Worm (Caenorhabditis elegans) whole organism, L1 larva: ENCODE measurements around the gene lips-17.
A peak's percentile ranks its signal among the peaks of the same experiment; 100 is the strongest.

ENCODE experiments used
- aha-1 ChIP-seq: fragments of 150-350 bp; optimal IDR thresholded peaks from 2 replicates; lab custom pipeline; 2014; ENCODE audit warnings: missing biosample characterization, missing genetic modification characterization
- alr-1 ChIP-seq: fragments of 200-800 bp; sonication (Bioruptor generic); optimal IDR thresholded peaks from 2 replicates; lab custom pipeline; 2018; ENCODE audit warnings: borderline replicate concordance, mild to moderate bottlenecking, missing genetic modification characterization, missing compliant biosample characterization
- aly-2 ChIP-seq: fragments of 150-350 bp; optimal IDR thresholded peaks from 2 replicates; lab custom pipeline; 2014; ENCODE audit warnings: missing biosample characterization, missing genetic modification characterization
- ama-1 ChIP-seq: fragments of 150-350 bp; optimal IDR thresholded peaks from 2 replicates; lab custom pipeline; 2014
- blmp-1 ChIP-seq: fragments of 150-350 bp; optimal IDR thresholded peaks from 2 replicates; lab custom pipeline; 2014; ENCODE audit warnings: missing biosample characterization, missing genetic modification characterization
- ceh-8 ChIP-seq: fragments of 200-800 bp; sonication (Bioruptor generic); optimal IDR thresholded peaks from 2 replicates; lab custom pipeline; 2018; ENCODE audit warnings: mild to moderate bottlenecking, missing genetic modification characterization, moderate library complexity, missing compliant biosample characterization
- dpl-1 ChIP-seq, 3 experiments: fragments of 150-350 bp in 2 of 3; sonication (generic microtip) in 1 of 3; optimal IDR thresholded peaks; 2 replicates each; lab custom pipeline; 2014 to 2017; ENCODE audit warnings: missing biosample characterization in 3 of 3, missing genetic modification characterization in 3 of 3, missing genetic modification reagents in 3 of 3
- efl-1 ChIP-seq, 4 experiments: fragments of 150-350 bp; optimal IDR thresholded peaks in 3 of 4; peaks in 1 of 4; 1 replicate in 1 of 4; 2 replicates in 3 of 4; lab custom pipeline; 2014; ENCODE audit warnings: missing biosample characterization in 2 of 4, missing genetic modification characterization in 2 of 4, missing genetic modification reagents in 2 of 4
- efl-3 ChIP-seq: fragments of 200-800 bp; sonication (Bioruptor generic); optimal IDR thresholded peaks from 2 replicates; lab custom pipeline; 2018; ENCODE audit warnings: mild to moderate bottlenecking, missing genetic modification characterization, missing compliant biosample characterization
- egl-27 ChIP-seq, 2 experiments: fragments of 150-350 bp in 1 of 2; sonication (generic microtip); optimal IDR thresholded peaks; 3 replicates each; lab custom pipeline; 2017 to 2018; ENCODE audit warnings: missing biosample characterization in 2 of 2, missing genetic modification characterization in 2 of 2, missing genetic modification reagents in 2 of 2
- ets-5 ChIP-seq: fragments of 200-800 bp; sonication (Bioruptor generic); IDR thresholded peaks from 2 replicates; pipeline ENCODE4 v1.3.6; 2022; ENCODE audit warnings: missing genetic modification characterization, missing compliant biosample characterization
- fkh-10 ChIP-seq: sonication (generic microtip); optimal IDR thresholded peaks from 2 replicates; lab custom pipeline; 2017; ENCODE audit warnings: missing biosample characterization, missing genetic modification reagents, missing genetic modification characterization
- fkh-4 ChIP-seq: sonication (generic microtip); optimal IDR thresholded peaks from 2 replicates; lab custom pipeline; 2016; ENCODE audit warnings: missing compliant biosample characterization, missing genetic modification characterization, borderline replicate concordance
- fkh-8 ChIP-seq: sonication (generic microtip); optimal IDR thresholded peaks from 2 replicates; lab custom pipeline; 2016; ENCODE audit warnings: mild to moderate bottlenecking, missing genetic modification characterization, missing compliant biosample characterization
- fos-1 ChIP-seq: fragments of 150-350 bp; optimal IDR thresholded peaks from 2 replicates; lab custom pipeline; 2014; ENCODE audit warnings: missing biosample characterization, missing genetic modification characterization
- hlh-4 ChIP-seq: sonication (generic microtip); optimal IDR thresholded peaks from 2 replicates; lab custom pipeline; 2016; ENCODE audit warnings: mild to moderate bottlenecking, missing genetic modification characterization, missing compliant biosample characterization
- irx-1 ChIP-seq: sonication (generic microtip); optimal IDR thresholded peaks from 2 replicates; lab custom pipeline; 2016; ENCODE audit warnings: missing genetic modification characterization, missing compliant biosample characterization
- jun-1 ChIP-seq: fragments of 150-350 bp; optimal IDR thresholded peaks from 2 replicates; lab custom pipeline; 2014; ENCODE audit warnings: missing biosample characterization, missing genetic modification reagents, missing genetic modification characterization
- lin-14 ChIP-seq: fragments of 200-800 bp; sonication (Bioruptor generic); optimal IDR thresholded peaks from 2 replicates; lab custom pipeline; 2018; ENCODE audit warnings: mild to moderate bottlenecking, missing genetic modification characterization, moderate library complexity, missing compliant biosample characterization
- lin-35 ChIP-seq, 2 experiments: fragments of 150-350 bp; optimal IDR thresholded peaks; 2 replicates each; lab custom pipeline; 2014; ENCODE audit warnings: missing biosample characterization in 2 of 2, missing genetic modification characterization in 2 of 2, missing genetic modification reagents in 2 of 2
- lir-3 ChIP-seq: sonication (generic microtip); optimal IDR thresholded peaks from 2 replicates; lab custom pipeline; 2016; ENCODE audit warnings: mild to moderate bottlenecking, missing genetic modification characterization, moderate library complexity, missing compliant biosample characterization; ENCODE audit not compliant: poor library complexity
- lsy-2 ChIP-seq, 2 experiments: fragments of 150-350 bp; optimal IDR thresholded peaks; 2 replicates each; lab custom pipeline; 2014; ENCODE audit warnings: missing biosample characterization in 2 of 2, missing genetic modification characterization in 2 of 2
- mep-1 ChIP-seq: fragments of 150-350 bp; optimal IDR thresholded peaks from 2 replicates; lab custom pipeline; 2014; ENCODE audit warnings: missing biosample characterization, missing genetic modification characterization
- nhr-11 ChIP-seq: fragments of 150-350 bp; optimal IDR thresholded peaks from 2 replicates; lab custom pipeline; 2014; ENCODE audit warnings: missing biosample characterization, missing genetic modification characterization
- nhr-12 ChIP-seq: sonication (generic microtip); optimal IDR thresholded peaks from 2 replicates; lab custom pipeline; 2017; ENCODE audit warnings: missing biosample characterization, missing genetic modification characterization
- nhr-19 ChIP-seq: fragments of 200-800 bp; sonication (Bioruptor generic); conservative IDR thresholded peaks from 2 replicates; pipeline ENCODE4 v1.3.6; 2022; ENCODE audit warnings: missing genetic modification characterization, missing compliant biosample characterization
- nhr-20 ChIP-seq: sonication (generic microtip); optimal IDR thresholded peaks from 2 replicates; lab custom pipeline; 2016; ENCODE audit warnings: mild to moderate bottlenecking, missing genetic modification characterization, missing compliant biosample characterization
- nhr-237 ChIP-seq: fragments of 150-350 bp; optimal IDR thresholded peaks from 2 replicates; lab custom pipeline; 2014; ENCODE audit warnings: missing biosample characterization, missing genetic modification characterization
- nhr-47 ChIP-seq: sonication (generic microtip); optimal IDR thresholded peaks from 2 replicates; lab custom pipeline; 2016; ENCODE audit warnings: mild to moderate bottlenecking, missing genetic modification characterization, moderate library complexity, missing compliant biosample characterization
- nhr-71 ChIP-seq: sonication (generic microtip); optimal IDR thresholded peaks from 2 replicates; lab custom pipeline; 2016; ENCODE audit warnings: mild to moderate bottlenecking, missing genetic modification characterization, moderate library complexity, missing compliant biosample characterization
- nhr-76 ChIP-seq: sonication (generic microtip); optimal IDR thresholded peaks from 2 replicates; lab custom pipeline; 2017; ENCODE audit warnings: missing biosample characterization, missing genetic modification characterization
- nhr-84 ChIP-seq: sonication (generic microtip); optimal IDR thresholded peaks from 2 replicates; lab custom pipeline; 2017; ENCODE audit warnings: missing biosample characterization, missing genetic modification characterization
- nhr-90 ChIP-seq: sonication (generic microtip); optimal IDR thresholded peaks from 2 replicates; lab custom pipeline; 2016; ENCODE audit warnings: mild to moderate bottlenecking, missing genetic modification characterization, missing compliant biosample characterization; ENCODE audit not compliant: poor library complexity
- pag-3 ChIP-seq: sonication (generic microtip); optimal IDR thresholded peaks from 2 replicates; lab custom pipeline; 2017; ENCODE audit warnings: missing genetic modification characterization, mild to moderate bottlenecking, missing compliant biosample characterization, antibody characterized with exemption, borderline replicate concordance; ENCODE audit not compliant: insufficient read depth
- pqm-1 ChIP-seq: sonication (generic microtip); optimal IDR thresholded peaks from 3 replicates; lab custom pipeline; 2017; ENCODE audit warnings: missing biosample characterization, missing genetic modification characterization
- rnt-1 ChIP-seq: sonication (generic microtip); optimal IDR thresholded peaks from 2 replicates; lab custom pipeline; 2016; ENCODE audit warnings: mild to moderate bottlenecking, missing genetic modification characterization, moderate library complexity, missing compliant biosample characterization
- skn-1 ChIP-seq: fragments of 150-350 bp; optimal IDR thresholded peaks from 2 replicates; lab custom pipeline; 2014; ENCODE audit warnings: missing biosample characterization, missing genetic modification characterization
- snpc-4 ChIP-seq: fragments of 150-350 bp; optimal IDR thresholded peaks from 2 replicates; lab custom pipeline; 2014; ENCODE audit warnings: missing biosample characterization, missing genetic modification characterization
- snu-23 ChIP-seq: sonication (generic microtip); optimal IDR thresholded peaks from 2 replicates; lab custom pipeline; 2016; ENCODE audit warnings: missing genetic modification characterization, missing compliant biosample characterization
- sox-4 ChIP-seq: sonication (generic microtip); optimal IDR thresholded peaks from 2 replicates; lab custom pipeline; 2016; ENCODE audit warnings: missing genetic modification characterization, missing compliant biosample characterization
- sptf-1 ChIP-seq: fragments of 150-350 bp; optimal IDR thresholded peaks from 2 replicates; lab custom pipeline; 2014; ENCODE audit warnings: missing biosample characterization, missing genetic modification characterization
- swsn-7 ChIP-seq: sonication (generic microtip); optimal IDR thresholded peaks from 2 replicates; lab custom pipeline; 2016; ENCODE audit warnings: missing genetic modification characterization, missing compliant biosample characterization
- tbx-2 ChIP-seq: sonication (generic microtip); optimal IDR thresholded peaks from 2 replicates; lab custom pipeline; 2016; ENCODE audit warnings: missing genetic modification characterization, missing compliant biosample characterization
- tlp-1 ChIP-seq: fragments of 150-350 bp; optimal IDR thresholded peaks from 2 replicates; lab custom pipeline; 2014; ENCODE audit warnings: missing biosample characterization, missing genetic modification characterization
- unc-130 ChIP-seq: fragments of 150-350 bp; optimal IDR thresholded peaks from 2 replicates; lab custom pipeline; 2017; ENCODE audit warnings: missing biosample characterization, missing genetic modification characterization, inconsistent platforms
- unc-86 ChIP-seq: sonication (generic microtip); optimal IDR thresholded peaks from 2 replicates; lab custom pipeline; 2016; ENCODE audit warnings: missing genetic modification characterization, missing compliant biosample characterization
- vab-15 ChIP-seq: sonication (generic microtip); optimal IDR thresholded peaks from 2 replicates; lab custom pipeline; 2017; ENCODE audit warnings: missing genotype, mild to moderate bottlenecking, missing genetic modification characterization, missing compliant biosample characterization
- xbp-1 ChIP-seq: sonication (generic microtip); optimal IDR thresholded peaks from 2 replicates; lab custom pipeline; 2016; ENCODE audit warnings: missing genetic modification characterization, missing compliant biosample characterization
- zag-1 ChIP-seq: fragments of 150-350 bp; optimal IDR thresholded peaks from 2 replicates; lab custom pipeline; 2014; ENCODE audit warnings: missing biosample characterization, missing genetic modification characterization
- zip-4 ChIP-seq: fragments of 200-800 bp; sonication (Bioruptor generic); optimal IDR thresholded peaks from 2 replicates; lab custom pipeline; 2018; ENCODE audit warnings: mild to moderate bottlenecking, missing genetic modification characterization, moderate library complexity, missing compliant biosample characterization
- ztf-11 ChIP-seq, 2 experiments: sonication (generic microtip); optimal IDR thresholded peaks; 2 replicates each; lab custom pipeline; 2016 to 2017; ENCODE audit warnings: missing genetic modification characterization in 2 of 2, missing biosample characterization in 1 of 2, missing compliant biosample characterization in 1 of 2
- ztf-4 ChIP-seq: fragments of 150-350 bp; optimal IDR thresholded peaks from 2 replicates; lab custom pipeline; 2014; ENCODE audit warnings: missing biosample characterization, missing genetic modification characterization

The lips-17 gene

ce11 chrII:7642016-7642653, 34.1 kb downstream of the lips-17 start:
- TF ChIP-seq nhr-76 (no peak), fkh-10 (GFP tag; lab: Kevin White, UChicago) (peak; percentile 93), lir-3 (tag; lab: Kevin White, UChicago) (no peak), nhr-20 (tag; lab: Kevin White, UChicago) (peak; percentile 67), nhr-12 (no peak), irx-1 (peak; percentile 29), sptf-1 (tag; lab: Kevin White, UChicago) (no peak), unc-86 (tag; lab: Kevin White, UChicago) (peak; percentile 80), nhr-11 (tag; lab: Kevin White, UChicago) (no peak), jun-1 (tag; lab: Kevin White, UChicago) (peak; percentile 31), egl-27 (tag; optimal IDR thresholded peaks at IDR 0.05; lab: Kevin White, UChicago) (peak in 1 of 2 experiments; percentile 21), fkh-4 (tag; lab: Kevin White, UChicago) (peak; percentile 18), ztf-11 (tag; optimal IDR thresholded peaks at IDR 0.05; lab: Kevin White, UChicago) (peak in 1 of 2 experiments; percentile 36), nhr-84 (tag; lab: Kevin White, UChicago) (no peak), efl-1 (optimal IDR thresholded peaks at IDR 0.05; lab: Kevin White, UChicago) (peak; percentile 38 to 42), efl-1 (GFP tag; optimal IDR thresholded peaks at IDR 0.05 in 1 of 2; lab: Kevin White, UChicago) (peak in 1 of 2 experiments; percentile 39), lin-35 (GFP tag; optimal IDR thresholded peaks at IDR 0.05; lab: Kevin White, UChicago) (peak in 1 of 2 experiments; percentile 47), mep-1 (peak; percentile 57), sox-4 (no peak), ets-5 (GFP tag; lab: Robert Waterston, UW) (no peak), skn-1 (tag; lab: Kevin White, UChicago) (no peak), vab-15 (no peak), nhr-19 (GFP tag; lab: Robert Waterston, UW) (peak; percentile 70), nhr-47 (peak; percentile 71), lsy-2 (tag; optimal IDR thresholded peaks at IDR 0.05; lab: Kevin White, UChicago) (peak; percentile 44 to 74), aly-2 (tag; lab: Kevin White, UChicago) (no peak), alr-1 (tag; lab: Kevin White, UChicago) (no peak), nhr-71 (tag; lab: Kevin White, UChicago) (peak; percentile 92), fkh-8 (tag; lab: Kevin White, UChicago) (peak; percentile 57), lin-14 (GFP tag; lab: Kevin White, UChicago) (peak; percentile 95), hlh-4 (tag; lab: Kevin White, UChicago) (no peak), pag-3 (tag; lab: Kevin White, UChicago) (no peak), blmp-1 (tag; lab: Kevin White, UChicago) (no peak), ceh-8 (GFP tag; lab: Kevin White, UChicago) (peak; percentile 16), ama-1 (lab: Kevin White, UChicago) (peak; percentile 38), nhr-237 (no peak), ztf-4 (tag; lab: Kevin White, UChicago) (peak; percentile 41), zip-4 (GFP tag; lab: Kevin White, UChicago) (no peak), nhr-90 (no peak), snu-23 (peak; percentile 80), pqm-1 (tag; lab: Kevin White, UChicago) (no peak), rnt-1 (tag; lab: Kevin White, UChicago) (peak; percentile 70), snpc-4 (tag; lab: Kevin White, UChicago) (no peak), aha-1 (tag; lab: Kevin White, UChicago) (no peak), tlp-1 (tag; lab: Kevin White, UChicago) (no peak), fos-1 (no peak), zag-1 (tag; lab: Kevin White, UChicago) (peak; percentile 64), unc-130 (tag; lab: Kevin White, UChicago) (peak; percentile 71), swsn-7 (tag; lab: Kevin White, UChicago) (peak; percentile 77), xbp-1 (peak; percentile 61), tbx-2 (tag; lab: Kevin White, UChicago) (peak; percentile 74), efl-3 (GFP tag; lab: Kevin White, UChicago) (no peak), dpl-1 (GFP tag; optimal IDR thresholded peaks at IDR 0.05; lab: Kevin White, UChicago) (peak in 1 of 3 experiments; percentile 10)
